Fruit fly (Drosophila melanogaster) Kc167 (cell line): ENCODE measurements around the gene vito.

ENCODE experiments used
- Myc ChIP-seq: fragments of >200 bp; optimal IDR thresholded peaks from 2 replicates; lab custom pipeline; 2017; ENCODE audit warnings: missing external identifiers
- Sin3A ChIP-seq: fragments of >200 bp; optimal IDR thresholded peaks from 2 replicates; lab custom pipeline; 2018; ENCODE audit warnings: missing external identifiers
- h ChIP-seq: fragments of >200 bp; optimal IDR thresholded peaks from 3 replicates; lab custom pipeline; 2018; ENCODE audit warnings: missing external identifiers
- insv ChIP-seq: fragments of >200 bp; optimal IDR thresholded peaks from 3 replicates; lab custom pipeline; 2018; ENCODE audit warnings: missing external identifiers
- psq ChIP-seq: fragments of >200 bp; optimal IDR thresholded peaks from 2 replicates; lab custom pipeline; 2017; ENCODE audit warnings: missing external identifiers
- ttk ChIP-seq: sonication (Bioruptor generic); optimal IDR thresholded peaks from 2 replicates; lab custom pipeline; 2017; ENCODE audit warnings: missing external identifiers

dm6 chr3L:5779476-5780401 is 2.6 kb upstream of the vito start, which contains the start of the genes Myt1, PGRP-LD and Pmi:
- no peak for TF ChIP-seq h
- no peak for TF ChIP-seq Sin3A (lab: Kevin White, UChicago)
- no peak for TF ChIP-seq ttk (lab: Kevin White, UChicago)
- no peak for TF ChIP-seq psq (lab: Kevin White, UChicago)
- TF ChIP-seq Myc (lab: Kevin White, UChicago) = no peak
- no peak for TF ChIP-seq insv (lab: Kevin White, UChicago)
